Worm (Caenorhabditis elegans) whole organism, L1 larva: ENCODE results near the gene C49H3.6.

ENCODE experiments used
- dpl-1 ChIP-seq, 3 experiments: fragments of 150-350 bp in 2 of 3; sonication (generic microtip) in 1 of 3; optimal IDR thresholded peaks; 2 replicates each; lab custom pipeline; 2014 to 2017; ENCODE audit warnings: missing biosample characterization in 3 of 3, missing genetic modification characterization in 3 of 3, missing genetic modification reagents in 3 of 3
- elt-2 ChIP-seq: sonication (generic microtip); optimal IDR thresholded peaks from 2 replicates; lab custom pipeline; 2016; ENCODE audit warnings: missing genetic modification characterization, mild to moderate bottlenecking, inconsistent platforms, missing compliant biosample characterization, missing genetic modification reagents
- nhr-28 ChIP-seq: fragments of 150-350 bp; optimal IDR thresholded peaks from 2 replicates; lab custom pipeline; 2014; ENCODE audit warnings: missing biosample characterization, missing genetic modification characterization
- nhr-77 ChIP-seq: fragments of 150-350 bp; optimal IDR thresholded peaks from 2 replicates; lab custom pipeline; 2014; ENCODE audit warnings: missing biosample characterization, missing genetic modification characterization
- nhr-84 ChIP-seq: sonication (generic microtip); optimal IDR thresholded peaks from 2 replicates; lab custom pipeline; 2017; ENCODE audit warnings: missing biosample characterization, missing genetic modification characterization
- swsn-7 ChIP-seq: sonication (generic microtip); optimal IDR thresholded peaks from 2 replicates; lab custom pipeline; 2016; ENCODE audit warnings: missing genetic modification characterization, missing compliant biosample characterization
- unc-130 ChIP-seq: fragments of 150-350 bp; optimal IDR thresholded peaks from 2 replicates; lab custom pipeline; 2017; ENCODE audit warnings: missing biosample characterization, missing genetic modification characterization, inconsistent platforms
- xbp-1 ChIP-seq: sonication (generic microtip); optimal IDR thresholded peaks from 2 replicates; lab custom pipeline; 2016; ENCODE audit warnings: missing genetic modification characterization, missing compliant biosample characterization

ce11 chrIV:7916907-7917306, 13.4 kb downstream of the C49H3.6 start:
- TF ChIP-seq dpl-1 (GFP tag; optimal IDR thresholded peaks at IDR 0.05; lab: Kevin White, UChicago): no peak
- TF ChIP-seq nhr-84 (tag; lab: Kevin White, UChicago): no peak
- no peak for TF ChIP-seq unc-130 (tag; lab: Kevin White, UChicago)
- no peak for TF ChIP-seq swsn-7 (tag; lab: Kevin White, UChicago)
- no peak for TF ChIP-seq nhr-77
- no peak for TF ChIP-seq elt-2
- no peak for TF ChIP-seq nhr-28
- TF ChIP-seq xbp-1: no peak
